Worm (Caenorhabditis elegans): ENCODE measurements around the gene clec-55.
A peak's percentile ranks its signal among the peaks of the same experiment; 100 is the strongest.

The clec-55 gene

DNA sequence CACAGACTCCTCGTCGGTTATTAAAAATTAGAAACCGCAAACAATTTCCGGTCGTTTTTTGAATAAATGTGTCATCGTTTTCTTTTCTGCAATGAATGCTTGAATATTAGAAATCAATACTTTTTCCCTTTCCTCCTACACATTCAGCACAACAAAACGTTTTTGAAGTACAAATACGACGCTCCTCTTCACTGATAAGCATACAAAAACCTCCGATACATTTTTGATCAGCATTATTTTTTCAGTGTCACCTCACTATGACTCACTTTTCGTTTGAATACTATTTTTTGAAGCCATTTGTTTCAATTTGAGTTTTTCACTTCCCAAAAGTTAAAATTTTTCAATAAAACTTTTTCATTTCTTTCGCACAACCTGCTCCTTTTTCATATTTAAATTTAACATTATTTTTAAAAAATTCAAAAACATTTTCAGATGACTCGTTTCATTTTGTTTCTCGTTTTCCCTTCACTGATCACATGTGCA, 3.7 kb downstream of the clec-55 start, which contains the start of gene R02D5.3 (continued):
- no peak for TF ChIP-seq Y105C5A.15 (GFP tag; IDR thresholded peaks at IDR 0.05)
- peak; percentile 90 for TF ChIP-seq nhr-28 (tag; optimal IDR thresholded peaks at IDR 0.05)

DNA sequence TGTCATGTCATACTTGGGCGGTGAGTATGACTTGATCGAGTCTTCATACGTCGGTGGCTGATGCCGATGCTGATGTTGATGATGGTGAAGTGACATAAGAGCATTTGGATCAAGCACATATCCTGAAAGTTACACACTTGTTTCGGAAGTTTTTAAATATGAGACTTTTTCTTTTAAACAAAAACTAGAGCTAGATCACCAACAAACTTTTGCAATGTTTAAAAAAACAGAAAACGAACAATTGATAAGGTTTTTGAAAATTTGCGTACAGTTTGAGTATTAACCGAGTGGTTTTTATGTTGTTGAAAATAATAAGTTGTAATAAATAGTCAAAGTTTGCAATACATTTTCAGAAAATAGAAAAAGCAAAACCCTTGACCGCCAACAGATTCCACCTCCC, 5.5 kb downstream of the clec-55 start, which contains the start of gene R02D5.4:
R02D5.4 (minus strand) TSS at position 101 of the 400 bp plus-strand sequence.
- TF ChIP-seq zip-2 (tag; optimal IDR thresholded peaks at IDR 0.05) (no peak), nhr-76 (tag; optimal IDR thresholded peaks at IDR 0.05) (no peak)

DNA sequence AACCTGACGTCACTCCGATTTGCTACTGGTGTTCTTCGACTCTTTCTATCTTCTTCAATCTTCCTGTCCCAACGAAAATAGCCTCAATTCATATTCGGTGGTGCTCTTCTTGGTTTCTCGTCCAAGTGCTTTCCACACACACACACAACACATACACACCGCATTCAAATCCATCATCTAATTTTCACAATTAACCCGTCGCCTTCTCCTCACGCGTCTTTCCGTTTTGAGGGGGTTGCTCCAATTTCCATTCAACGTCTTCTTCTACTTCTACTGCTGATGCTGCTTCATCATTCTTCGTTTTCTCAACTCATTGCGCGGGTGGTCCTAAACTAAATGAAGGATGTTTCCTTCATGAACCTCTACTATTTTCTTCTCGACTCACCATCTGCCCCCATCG, 12.0 kb downstream of the clec-55 start:
- TF ChIP-seq daf-19 (GFP tag; conservative IDR thresholded peaks at IDR 0.05) (no peak), dmd-6 (GFP tag; IDR thresholded peaks at IDR 0.05) (no peak), nhr-237 (tag; optimal IDR thresholded peaks at IDR 0.05) (no peak), Y105C5A.15 (GFP tag; IDR thresholded peaks at IDR 0.05) (no peak), hlh-30 (tag; optimal IDR thresholded peaks at IDR 0.05; ENCODE audit: insufficient read depth) (no peak), nhr-25 (tag; optimal IDR thresholded peaks at IDR 0.05; ENCODE audit: borderline replicate concordance, insufficient read depth) (no peak), madf-9 (GFP tag; conservative IDR thresholded peaks at IDR 0.05) (no peak), zfp-3 (GFP tag; conservative IDR thresholded peaks at IDR 0.05) (no peak), nhr-77 (tag; optimal IDR thresholded peaks at IDR 0.05) (no peak), ces-1 (GFP tag; optimal IDR thresholded peaks at IDR 0.05) (no peak), F26F4.8 (GFP tag; conservative IDR thresholded peaks at IDR 0.05) (no peak), ztf-7 (tag; optimal IDR thresholded peaks at IDR 0.05) (no peak), ZK337.2 (GFP tag; IDR thresholded peaks at IDR 0.05) (no peak), pqm-1 (tag; optimal IDR thresholded peaks at IDR 0.05) (no peak), saeg-2 (GFP tag; IDR thresholded peaks at IDR 0.05) (no peak), lim-7 (GFP tag; IDR thresholded peaks at IDR 0.05) (no peak)

DNA sequence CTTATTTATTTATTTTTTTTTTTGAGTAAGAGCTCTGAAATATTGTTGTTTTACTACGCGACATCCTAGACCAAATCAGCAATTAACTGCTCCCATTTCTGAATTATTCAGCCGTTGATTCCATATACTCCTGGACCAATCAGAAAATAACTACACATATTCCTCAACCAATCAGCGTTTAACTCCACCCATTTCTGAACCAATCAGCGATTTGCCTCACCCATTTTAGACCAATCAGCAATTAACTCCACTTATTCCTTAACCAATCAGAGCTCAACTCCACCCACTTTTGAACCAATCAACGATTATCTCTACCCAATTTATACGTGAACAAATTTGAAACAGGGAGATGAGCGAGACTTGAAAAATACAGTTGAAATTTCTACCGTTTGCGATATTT, 14.6 kb downstream of the clec-55 start:
- TF ChIP-seq aha-1 (tag): peak; percentile 11
- TF ChIP-seq lsy-2 (tag; optimal IDR thresholded peaks at IDR 0.05): no peak
- TF ChIP-seq unc-62 (GFP tag; optimal IDR thresholded peaks at IDR 0.05 in 1 of 2): peak in 1 of 2 experiments; percentile 40
- no peak for TF ChIP-seq unc-62 (tag; optimal IDR thresholded peaks at IDR 0.05)

DNA sequence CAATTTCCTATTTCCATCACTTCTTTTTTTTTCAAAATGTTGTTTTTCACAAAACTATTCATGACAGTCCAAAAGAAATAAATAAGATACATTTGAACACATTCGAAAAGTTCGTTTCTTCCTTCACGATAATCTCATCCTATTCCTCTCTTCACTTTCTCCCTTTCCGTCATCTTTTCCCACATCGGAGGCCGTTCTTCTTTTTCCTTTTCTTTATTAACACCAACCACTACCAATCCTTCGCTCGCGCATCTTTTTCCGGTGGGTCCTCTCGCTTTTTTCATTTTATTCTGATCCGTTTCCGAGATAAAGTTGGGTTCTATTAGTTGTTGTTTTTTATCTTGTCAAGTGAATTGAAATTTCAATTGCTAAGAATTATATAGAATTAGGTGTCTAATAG, 16.4 kb downstream of the clec-55 start:
- TF ChIP-seq daf-12 (tag; optimal IDR thresholded peaks at IDR 0.05): no peak
- TF ChIP-seq F49E8.2 (tag; optimal IDR thresholded peaks at IDR 0.05; ENCODE audit: borderline replicate concordance): no peak
- no peak for TF ChIP-seq daf-16 (GFP tag; optimal IDR thresholded peaks at IDR 0.05)
- TF ChIP-seq daf-16 (tag; optimal IDR thresholded peaks at IDR 0.05): no peak
- TF ChIP-seq F26F4.8 (GFP tag; conservative IDR thresholded peaks at IDR 0.05): no peak
- no peak for TF ChIP-seq nhr-6 (tag; optimal IDR thresholded peaks at IDR 0.05)
- no peak for TF ChIP-seq ces-1 (GFP tag; optimal IDR thresholded peaks at IDR 0.05)
- no peak for TF ChIP-seq lin-13 (GFP tag; optimal IDR thresholded peaks at IDR 0.05)
- TF ChIP-seq nhr-76 (tag; optimal IDR thresholded peaks at IDR 0.05): no peak
- TF ChIP-seq lin-1 (GFP tag; IDR thresholded peaks at IDR 0.05): no peak
- TF ChIP-seq lin-15B (tag; optimal IDR thresholded peaks at IDR 0.05): no peak
- no peak for TF ChIP-seq hmg-1.1 (GFP tag; IDR thresholded peaks at IDR 0.05)

DNA sequence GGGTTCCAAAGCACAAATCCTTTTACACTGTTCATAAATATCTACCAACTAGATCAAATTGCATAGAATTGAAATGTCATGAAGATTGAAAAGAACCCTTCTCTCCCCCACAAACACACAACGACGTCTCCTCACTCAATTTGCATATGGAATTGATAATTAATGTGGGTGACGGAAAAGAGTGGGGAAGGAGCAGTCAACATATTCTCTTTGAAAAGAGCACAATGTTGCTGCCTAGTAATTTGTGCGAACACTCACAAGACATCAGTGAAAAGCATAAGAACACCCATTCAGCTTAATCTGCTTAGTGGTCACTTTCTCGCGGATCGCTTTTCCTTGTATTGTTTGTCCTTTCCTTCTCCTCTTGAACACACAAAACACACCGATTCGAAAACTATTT, 17.4 kb downstream of the clec-55 start:
- TF ChIP-seq T26A8.4 (GFP tag; IDR thresholded peaks at IDR 0.05) (no peak), unc-62 (GFP tag; optimal IDR thresholded peaks at IDR 0.05 in 1 of 2) (peak in 1 of 2 experiments; percentile 58), unc-62 (tag; optimal IDR thresholded peaks at IDR 0.05) (no peak)

Data from whole organism, L4 larva.